Worm (Caenorhabditis elegans): ENCODE measurements around the gene srh-129.

- TF ChIP-seq scrt-1 (GFP tag; IDR thresholded peaks at IDR 0.05) (no peak), flt-1 (GFP tag; IDR thresholded peaks at IDR 0.05) (no peak), hnd-1 (tag; optimal IDR thresholded peaks at IDR 0.05) (no peak), ceh-13 (GFP tag; optimal IDR thresholded peaks at IDR 0.05) (no peak), ama-1 (optimal IDR thresholded peaks at IDR 0.05) (no peak), pes-1 (GFP tag; IDR thresholded peaks at IDR 0.05) (no peak), hmg-4 (GFP tag; optimal IDR thresholded peaks at IDR 0.05) (no peak), hmbx-1 (tag; optimal IDR thresholded peaks at IDR 0.05) (no peak), sea-1 (GFP tag; conservative IDR thresholded peaks at IDR 0.05) (no peak)
These were observed 16.9 kb downstream of the srh-129 start, which contains the start of gene F14F9.5 for ce11 chrV:5126793-5127192.

All from whole organism, early embryonic.